Worm (Caenorhabditis elegans) whole organism, mixed stage, embryonic: Measurements from ENCODE around the gene T19D12.5.

Experiments used
- blmp-1 ChIP-seq: fragments of 150-350 bp; optimal IDR thresholded peaks from 2 replicates; lab custom pipeline; 2014; ENCODE audit warnings: missing biosample characterization, missing genetic modification characterization
- elt-1 ChIP-seq: sonication (generic microtip); optimal IDR thresholded peaks from 2 replicates; lab custom pipeline; 2017; ENCODE audit warnings: missing genetic modification characterization, mild to moderate bottlenecking, missing compliant biosample characterization, antibody characterized with exemption, moderate library complexity, borderline replicate concordance; ENCODE audit not compliant: insufficient read depth
- mep-1 ChIP-seq: fragments of 150-350 bp; optimal IDR thresholded peaks from 2 replicates; lab custom pipeline; 2017; ENCODE audit warnings: missing biosample characterization, missing genetic modification reagents, missing genetic modification characterization, inconsistent platforms
- nhr-28 ChIP-seq: fragments of 150-350 bp; optimal IDR thresholded peaks from 2 replicates; lab custom pipeline; 2014; ENCODE audit warnings: missing biosample characterization, missing genetic modification characterization
- pha-4 ChIP-seq: fragments of 150-350 bp; optimal IDR thresholded peaks from 2 replicates; lab custom pipeline; 2018; ENCODE audit warnings: missing biosample characterization, missing genetic modification reagents, missing genetic modification characterization
- snpc-4 ChIP-seq: fragments of 150-350 bp; optimal IDR thresholded peaks from 2 replicates; lab custom pipeline; 2014; ENCODE audit warnings: missing biosample characterization, missing genetic modification characterization

DNA sequence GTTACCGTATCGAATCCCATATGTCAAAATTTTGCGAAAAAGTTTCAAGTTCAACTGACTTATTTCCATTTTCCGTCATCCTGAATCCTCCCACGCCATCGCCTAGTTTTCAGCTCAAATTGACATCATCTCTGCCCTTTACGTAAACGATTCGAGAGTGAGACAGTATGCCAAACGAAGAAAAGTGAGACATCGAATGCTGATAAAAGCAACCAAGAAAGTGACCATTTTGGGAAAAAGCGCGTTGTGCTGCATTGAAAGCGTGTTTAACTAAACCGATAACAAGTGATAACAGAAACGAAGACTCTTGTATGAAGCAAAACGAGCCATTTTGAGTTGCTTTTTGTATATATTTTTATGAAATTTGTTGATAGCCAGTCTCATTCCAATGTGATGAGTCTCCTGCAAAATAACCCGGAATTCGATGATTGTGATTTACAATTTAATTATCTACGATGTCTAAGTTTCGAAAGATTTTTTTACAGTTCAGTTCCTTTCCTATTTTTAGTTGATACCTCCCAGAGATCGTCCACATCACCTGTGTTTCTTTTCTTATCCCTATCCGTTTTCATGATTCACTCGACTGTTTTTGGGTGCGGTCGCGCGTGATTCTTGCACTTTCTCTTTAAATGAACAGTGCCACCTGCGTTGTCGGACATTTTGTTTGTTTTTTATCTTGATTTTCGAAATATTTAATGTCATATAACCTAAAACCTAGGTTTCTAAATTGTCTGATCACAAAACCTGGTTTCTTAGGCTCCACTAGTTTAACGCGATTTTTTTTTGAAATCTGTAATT is 20.6 kb downstream of the T19D12.5 start:
- TF ChIP-seq snpc-4 (tag; lab: Kevin White, UChicago), result no peak
- TF ChIP-seq mep-1 (tag; lab: Kevin White, UChicago), result no peak
- TF ChIP-seq pha-4 (tag; lab: Kevin White, UChicago), result no peak
- TF ChIP-seq nhr-28 (tag; lab: Kevin White, UChicago), result no peak
- TF ChIP-seq blmp-1, result no peak
- no peak for TF ChIP-seq elt-1
